Worm (Caenorhabditis elegans): ENCODE measurements around the gene F59A7.11.

DNA sequence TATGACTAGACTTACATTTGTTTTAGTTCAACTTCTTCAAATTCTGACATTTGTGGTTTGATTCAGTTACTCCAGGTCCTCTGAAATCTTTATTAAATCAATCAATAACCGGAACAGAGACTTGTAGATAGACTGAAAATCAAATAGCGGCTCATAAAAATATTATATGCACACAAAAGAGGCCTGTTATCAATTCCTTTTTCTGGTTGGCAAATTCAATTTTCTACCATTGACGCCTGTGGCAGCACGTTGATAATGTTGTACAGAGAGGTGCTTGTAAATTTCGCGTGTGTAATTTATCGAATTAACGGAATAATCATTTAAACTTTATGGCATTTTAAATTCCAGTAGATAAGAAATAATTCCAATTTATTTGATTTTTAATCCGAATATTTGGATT lies 26.8 kb downstream of the F59A7.11 start, which contains the start of gene T08B1.1:
- TF ChIP-seq nhr-43 (tag; optimal IDR thresholded peaks at IDR 0.05; ENCODE audit: poor library complexity, severe bottlenecking) (no peak), ztf-11 (tag; optimal IDR thresholded peaks at IDR 0.05) (no peak)

All from whole organism, L3 larva.